Fruit fly (Drosophila melanogaster) whole organism, embryonic: ENCODE data around the gene CG32246.
A peak's percentile ranks its signal among the peaks of the same experiment; 100 is the strongest.

Experiments
- Abd-B ChIP-seq: fragments of 200-800 bp; sonication (Bioruptor generic); optimal IDR thresholded peaks from 2 replicates; lab custom pipeline; 2018; ENCODE audit warnings: missing biosample characterization, mild to moderate bottlenecking, missing genetic modification characterization, moderate library complexity
- Asciz ChIP-seq: fragments of 200-800 bp; sonication (Bioruptor generic); optimal IDR thresholded peaks from 2 replicates; lab custom pipeline; 2017; ENCODE audit warnings: missing biosample characterization, mild to moderate bottlenecking, missing genetic modification characterization, missing genetic modification reagents
- CG11456 ChIP-seq: fragments of 200-800 bp; sonication (Bioruptor generic); IDR thresholded peaks from 3 replicates; pipeline ENCODE4 v1.3.6; 2022; ENCODE audit warnings: missing biosample characterization, missing genetic modification characterization
- CG12071 ChIP-seq: fragments of 200-800 bp; sonication (Bioruptor generic); optimal IDR thresholded peaks from 3 replicates; lab custom pipeline; 2018; ENCODE audit warnings: missing biosample characterization, mild to moderate bottlenecking, missing genetic modification characterization
- CG12744 ChIP-seq: fragments of 200-800 bp; sonication (Bioruptor generic); optimal IDR thresholded peaks from 2 replicates; lab custom pipeline; 2016; ENCODE audit warnings: missing biosample characterization, missing genetic modification characterization
- CG15011 ChIP-seq: fragments of 200-800 bp; sonication (Bioruptor generic); optimal IDR thresholded peaks from 3 replicates; lab custom pipeline; 2018; ENCODE audit warnings: missing biosample characterization, mild to moderate bottlenecking, missing genetic modification characterization
- CG1529 ChIP-seq: fragments of 200-800 bp; sonication (Bioruptor generic); optimal IDR thresholded peaks from 3 replicates; lab custom pipeline; 2018; ENCODE audit warnings: missing biosample characterization, missing genetic modification characterization
- CG15479 ChIP-seq: fragments of 200-800 bp; sonication (Bioruptor generic); optimal IDR thresholded peaks from 3 replicates; lab custom pipeline; 2019; ENCODE audit warnings: missing biosample characterization, mild to moderate bottlenecking, missing genetic modification characterization, moderate library complexity
- CG1647 ChIP-seq: fragments of 200-800 bp; sonication (Bioruptor generic); optimal IDR thresholded peaks from 3 replicates; lab custom pipeline; 2016; ENCODE audit warnings: missing biosample characterization, missing genetic modification characterization
- CG17612 ChIP-seq: fragments of 200-800 bp; sonication (Bioruptor generic); IDR thresholded peaks from 2 replicates; pipeline ENCODE4 v1.3.6; 2022; ENCODE audit warnings: missing biosample characterization, missing genetic modification characterization
- CG1832 ChIP-seq: fragments of 200-800 bp; sonication (Bioruptor generic); optimal IDR thresholded peaks from 2 replicates; lab custom pipeline; 2017; ENCODE audit warnings: missing biosample characterization, mild to moderate bottlenecking, missing genetic modification characterization, inconsistent platforms
- CG6765 ChIP-seq: fragments of 200-800 bp; sonication (Bioruptor generic); optimal IDR thresholded peaks from 3 replicates; lab custom pipeline; 2017; ENCODE audit warnings: missing biosample characterization, mild to moderate bottlenecking, missing genetic modification characterization
- CG8089 ChIP-seq: fragments of 200-800 bp; sonication (Bioruptor generic); optimal IDR thresholded peaks from 3 replicates; lab custom pipeline; 2016; ENCODE audit warnings: missing biosample characterization, missing genetic modification characterization
- CHES-1-like ChIP-seq: fragments of 200-800 bp; sonication (Bioruptor generic); optimal IDR thresholded peaks from 2 replicates; lab custom pipeline; 2016; ENCODE audit warnings: missing biosample characterization, missing genetic modification characterization
- CrebB ChIP-seq: fragments of 200-800 bp; sonication (Bioruptor generic); optimal IDR thresholded peaks from 3 replicates; lab custom pipeline; 2018; ENCODE audit warnings: missing biosample characterization, mild to moderate bottlenecking, missing genetic modification characterization
- Dbx ChIP-seq: fragments of 200-800 bp; sonication (Bioruptor generic); IDR thresholded peaks from 3 replicates; pipeline ENCODE4 v1.3.6; 2022; ENCODE audit warnings: missing biosample characterization, missing genetic modification characterization
- Eip74EF ChIP-seq, 2 experiments: fragments of 200-800 bp in 1 of 2; fragments of >200 bp in 1 of 2; sonication (Bioruptor generic) in 1 of 2; optimal IDR thresholded peaks; 2 replicates each; lab custom pipeline; 2017 to 2019; ENCODE audit warnings: missing biosample characterization in 2 of 2, missing genetic modification characterization in 2 of 2, mild to moderate bottlenecking in 1 of 2, moderate library complexity in 1 of 2
- HLH54F ChIP-seq: fragments of 200-800 bp; sonication (Bioruptor generic); optimal IDR thresholded peaks from 3 replicates; lab custom pipeline; 2016; ENCODE audit warnings: missing biosample characterization, missing genetic modification characterization
- Hey ChIP-seq: fragments of 200-800 bp; sonication (Bioruptor generic); optimal IDR thresholded peaks from 3 replicates; lab custom pipeline; 2018; ENCODE audit warnings: missing biosample characterization, mild to moderate bottlenecking, missing genetic modification characterization
- HmgD ChIP-seq: fragments of 200-800 bp; sonication (Bioruptor generic); optimal IDR thresholded peaks from 3 replicates; lab custom pipeline; 2016; ENCODE audit warnings: missing biosample characterization, missing genetic modification characterization
- Hr39 ChIP-seq: fragments of >200 bp; optimal IDR thresholded peaks from 2 replicates; lab custom pipeline; 2017
- MTF-1 ChIP-seq: fragments of 200-800 bp; sonication (Bioruptor generic); optimal IDR thresholded peaks from 2 replicates; lab custom pipeline; 2018; ENCODE audit warnings: missing biosample characterization, mild to moderate bottlenecking, missing genetic modification characterization, borderline replicate concordance
- Mrtf ChIP-seq: fragments of 200-800 bp; sonication (Bioruptor generic); IDR thresholded peaks from 3 replicates; pipeline ENCODE4 v1.3.6; 2022; ENCODE audit warnings: missing biosample characterization, missing genetic modification characterization
- NK7.1 ChIP-seq: fragments of 200-800 bp; sonication (Bioruptor generic); optimal IDR thresholded peaks from 3 replicates; lab custom pipeline; 2016; ENCODE audit warnings: missing biosample characterization, missing genetic modification characterization
- Opbp ChIP-seq: fragments of 200-800 bp; sonication (Bioruptor generic); IDR thresholded peaks from 3 replicates; pipeline ENCODE4 v1.3.6; 2022; ENCODE audit warnings: missing biosample characterization, missing genetic modification characterization; ENCODE audit not compliant: partially characterized antibody
- Optix ChIP-seq: fragments of 200-800 bp; sonication (Bioruptor generic); IDR thresholded peaks from 3 replicates; pipeline ENCODE4 v1.3.6; 2022; ENCODE audit warnings: missing biosample characterization, missing genetic modification characterization
- Pdp1 ChIP-seq, 2 experiments: fragments of 200-800 bp; sonication (Bioruptor generic); optimal IDR thresholded peaks; 3 replicates each; lab custom pipeline; 2016; ENCODE audit warnings: missing biosample characterization in 2 of 2, missing genetic modification characterization in 2 of 2, mild to moderate bottlenecking in 1 of 2, moderate library complexity in 1 of 2
- Rfx ChIP-seq: fragments of 200-800 bp; sonication (Bioruptor generic); IDR thresholded peaks from 2 replicates; pipeline ENCODE4 v1.3.6; 2022; ENCODE audit warnings: missing biosample characterization, missing genetic modification characterization
- Usf ChIP-seq: fragments of 200-800 bp; sonication (Bioruptor generic); optimal IDR thresholded peaks from 2 replicates; lab custom pipeline; 2017; ENCODE audit warnings: missing genotype, missing biosample characterization, missing genetic modification characterization
- abd-A ChIP-seq: fragments of 200-800 bp; sonication (Bioruptor generic); optimal IDR thresholded peaks from 3 replicates; lab custom pipeline; 2019; ENCODE audit warnings: missing biosample characterization, mild to moderate bottlenecking, missing genetic modification characterization, moderate library complexity
- corto ChIP-seq: fragments of 200-800 bp; sonication (Bioruptor generic); optimal IDR thresholded peaks from 2 replicates; lab custom pipeline; 2016; ENCODE audit warnings: missing biosample characterization, mild to moderate bottlenecking, missing genetic modification characterization, moderate library complexity
- da ChIP-seq: fragments of 200-800 bp; sonication (Bioruptor generic); optimal IDR thresholded peaks from 2 replicates; lab custom pipeline; 2016; ENCODE audit warnings: missing biosample characterization, missing genetic modification characterization
- danr ChIP-seq: fragments of 200-800 bp; sonication (Bioruptor generic); IDR thresholded peaks from 2 replicates; pipeline ENCODE4 v1.3.6; 2022; ENCODE audit warnings: missing biosample characterization, missing genetic modification characterization
- hb ChIP-seq: fragments of 200-800 bp; sonication (Bioruptor generic); IDR thresholded peaks from 3 replicates; pipeline ENCODE4 v1.3.6; 2022; ENCODE audit warnings: missing biosample characterization, missing genetic modification characterization; ENCODE audit not compliant: partially characterized antibody
- klu ChIP-seq: fragments of 200-800 bp; sonication (Bioruptor generic); IDR thresholded peaks from 2 replicates; pipeline ENCODE4 v1.3.6; 2022; ENCODE audit warnings: missing biosample characterization, missing genetic modification characterization
- lmd ChIP-seq: fragments of 200-800 bp; sonication (Bioruptor generic); IDR thresholded peaks from 2 replicates; pipeline ENCODE4 v1.3.6; 2022; ENCODE audit warnings: missing biosample characterization, missing genetic modification characterization
- lola ChIP-seq, 3 experiments: fragments of >200 bp in 2 of 3; fragments of 200-800 bp in 1 of 3; sonication (Bioruptor generic) in 1 of 3; optimal IDR thresholded peaks; 2 replicates each; lab custom pipeline; 2017 to 2019; ENCODE audit warnings: missing biosample characterization in 3 of 3, missing genetic modification characterization in 3 of 3, mild to moderate bottlenecking in 1 of 3, moderate library complexity in 1 of 3
- nau ChIP-seq: fragments of 200-800 bp; sonication (Bioruptor generic); optimal IDR thresholded peaks from 3 replicates; lab custom pipeline; 2017; ENCODE audit warnings: missing biosample characterization, mild to moderate bottlenecking, missing genetic modification characterization, missing genetic modification reagents
- p53 ChIP-seq: fragments of 200-800 bp; sonication (Bioruptor generic); optimal IDR thresholded peaks from 2 replicates; lab custom pipeline; 2016; ENCODE audit warnings: missing biosample characterization, missing genetic modification characterization
- phol ChIP-seq: fragments of 200-800 bp; sonication (Bioruptor generic); optimal IDR thresholded peaks from 3 replicates; lab custom pipeline; 2018; ENCODE audit warnings: missing biosample characterization, mild to moderate bottlenecking, missing genetic modification characterization, moderate library complexity
- pros ChIP-seq: fragments of 200-800 bp; sonication (Bioruptor generic); optimal IDR thresholded peaks from 3 replicates; lab custom pipeline; 2019; ENCODE audit warnings: missing biosample characterization, mild to moderate bottlenecking, missing genetic modification characterization, moderate library complexity
- pzg ChIP-seq: fragments of 200-800 bp; sonication (Bioruptor generic); optimal IDR thresholded peaks from 3 replicates; lab custom pipeline; 2018; ENCODE audit warnings: missing biosample characterization, mild to moderate bottlenecking, missing genetic modification characterization, moderate library complexity
- sc ChIP-seq, 3 experiments: fragments of >200 bp in 2 of 3; fragments of 200-800 bp in 1 of 3; sonication (Bioruptor generic) in 1 of 3; optimal IDR thresholded peaks; 2 replicates in 2 of 3; 3 replicates in 1 of 3; lab custom pipeline; 2017; ENCODE audit warnings: mild to moderate bottlenecking in 1 of 3, missing biosample characterization in 1 of 3, missing genetic modification characterization in 1 of 3, missing genetic modification reagents in 1 of 3
- slbo ChIP-seq: fragments of 200-800 bp; sonication (Bioruptor generic); IDR thresholded peaks from 2 replicates; pipeline ENCODE4 v1.3.6; 2022; ENCODE audit warnings: missing biosample characterization, missing genetic modification characterization
- unc-4 ChIP-seq: fragments of 200-800 bp; sonication (Bioruptor generic); IDR thresholded peaks from 2 replicates; pipeline ENCODE4 v1.3.6; 2022; ENCODE audit warnings: missing biosample characterization, missing genetic modification characterization; ENCODE audit not compliant: partially characterized antibody
- usp ChIP-seq: fragments of >200 bp; optimal IDR thresholded peaks from 2 replicates; lab custom pipeline; 2017; ENCODE audit warnings: missing biosample characterization, missing genetic modification characterization
- z ChIP-seq: fragments of 200-800 bp; sonication (Bioruptor generic); IDR thresholded peaks from 3 replicates; pipeline ENCODE4 v1.3.6; 2022; ENCODE audit warnings: missing biosample characterization, missing genetic modification characterization

CG32246 gene

dm6 chr3L:4625387-4626386 lies 4.7 kb downstream of the CG32246 start, which contains the start of gene Src64B (continued):
- TF ChIP-seq CG15479 (no peak), Optix (GFP tag; lab: Robert Waterston, UW) (no peak), lmd (no peak), sc (optimal IDR thresholded peaks at IDR 0.05; lab: Kevin White, UChicago) (no peak), sc (GFP tag; optimal IDR thresholded peaks at IDR 0.05; lab: Kevin White, UChicago) (no peak), Asciz (GFP tag; lab: Kevin White, UChicago) (no peak), CG15011 (no peak), HLH54F (GFP tag; lab: Kevin White, UChicago) (no peak), abd-A (tag; lab: Kevin White, UChicago) (peak; percentile 59), nau (peak; percentile 45), HmgD (no peak), CHES-1-like (GFP tag; lab: Kevin White, UChicago) (peak; percentile 2), CG1647 (GFP tag; lab: Kevin White, UChicago) (no peak), phol (tag; lab: Kevin White, UChicago) (no peak), Rfx (no peak), lola (GFP tag; optimal IDR thresholded peaks at IDR 0.05; lab: Kevin White, UChicago) (no peak), Dbx (GFP tag; lab: Robert Waterston, UW) (no peak), klu (GFP tag; lab: Robert Waterston, UW) (no peak), Opbp (peak; percentile 85), CrebB (tag; lab: Kevin White, UChicago) (no peak), hb (peak; percentile 57; the same call in 1 of the 3 replicates), p53 (GFP tag; lab: Kevin White, UChicago) (no peak), CG6765 (no peak), corto (GFP tag; lab: Kevin White, UChicago) (no peak), Eip74EF (GFP tag; optimal IDR thresholded peaks at IDR 0.05; lab: Kevin White, UChicago) (peak in 1 of 2 experiments; percentile 24), Usf (GFP tag; lab: Kevin White, UChicago) (no peak), slbo (GFP tag; lab: Robert Waterston, UW) (peak; percentile 42), MTF-1 (peak; percentile 19), NK7.1 (GFP tag; lab: Kevin White, UChicago) (peak; percentile 13), z (GFP tag; lab: Robert Waterston, UW) (0 out of 3 replicates have a peak, but pooled peaks have one; percentile 25), danr (GFP tag; lab: Robert Waterston, UW) (no peak), Pdp1 (GFP tag; optimal IDR thresholded peaks at IDR 0.05; lab: Kevin White, UChicago) (no peak), CG17612 (GFP tag; lab: Robert Waterston, UW) (no peak), Hey (no peak), CG8089 (no peak), unc-4 (GFP tag; lab: Robert Waterston, UW) (peak; percentile 63), CG12071 (GFP tag; lab: Kevin White, UChicago) (peak; percentile 27), CG1832 (GFP tag; lab: Kevin White, UChicago) (peak; percentile 97), CG11456 (peak; percentile 37; the same call in 1 of the 3 replicates), pros (GFP tag; lab: Kevin White, UChicago) (peak; percentile 73), usp (GFP tag; lab: Kevin White, UChicago) (no peak), Mrtf (GFP tag; lab: Robert Waterston, UW) (no peak), Abd-B (GFP tag; lab: Kevin White, UChicago) (no peak), da (GFP tag; lab: Kevin White, UChicago) (no peak), pzg (GFP tag; lab: Kevin White, UChicago) (peak; percentile 66), Hr39 (no peak), CG12744 (GFP tag; lab: Kevin White, UChicago) (no peak), CG1529 (GFP tag; lab: Kevin White, UChicago) (no peak)
